Worm (Caenorhabditis elegans) whole organism, dauer: ENCODE data around the gene str-146.

Experiments
- unc-62 ChIP-seq: sonication (generic microtip); optimal IDR thresholded peaks from 2 replicates; lab custom pipeline; 2017; ENCODE audit warnings: missing biosample characterization, missing genetic modification reagents, missing genetic modification characterization

Gene str-146

ce11 chrV:8050059-8050677 lies 45.1 kb downstream of the str-146 start:
- TF ChIP-seq unc-62 (GFP tag; lab: Kevin White, UChicago) = no peak

DNA sequence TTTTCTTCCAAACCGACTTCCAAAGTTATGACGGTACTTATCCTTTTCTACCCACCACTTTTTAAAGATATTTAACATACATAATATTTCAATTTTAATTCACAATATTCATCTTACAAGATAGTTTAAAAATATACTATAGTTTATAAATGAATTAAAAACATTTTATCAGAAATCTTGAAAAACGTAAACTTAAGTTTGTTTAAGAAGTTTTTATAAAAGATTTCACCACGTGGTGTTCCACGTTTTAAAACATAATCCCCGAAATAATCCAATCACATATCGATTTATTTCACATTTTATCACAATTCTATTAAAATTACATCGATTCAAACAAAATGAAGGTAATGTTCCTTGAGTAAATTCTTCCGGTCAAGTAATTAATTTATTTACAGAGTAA lies 48.6 kb downstream of the str-146 start, which contains the start of gene ZC513.3:
ZC513.3 (plus strand) TSS at position 301 of the 400 bp plus-strand sequence.
- no peak for TF ChIP-seq unc-62 (GFP tag; lab: Kevin White, UChicago)

ce11 chrV:8044957-8045356 lies 50.3 kb downstream of the str-146 start:
- no peak for TF ChIP-seq unc-62 (GFP tag; lab: Kevin White, UChicago)

ce11 chrV:8043664-8044063 lies 51.6 kb downstream of the str-146 start:
- no peak for TF ChIP-seq unc-62 (GFP tag; lab: Kevin White, UChicago)
